Fruit fly (Drosophila melanogaster) whole organism, pupa: Measurements from ENCODE around the gene CG13127.

ENCODE experiments used
- CG10348 ChIP-seq: fragments of 200-800 bp; sonication (Bioruptor generic); IDR thresholded peaks from 2 replicates; pipeline ENCODE4 v1.3.6; 2022; ENCODE audit warnings: missing biosample characterization, missing genetic modification characterization
- CG32121 ChIP-seq: fragments of 200-800 bp; sonication (Bioruptor generic); IDR thresholded peaks from 2 replicates; pipeline ENCODE4 v1.3.6; 2022; ENCODE audit warnings: missing biosample characterization, missing genetic modification characterization
- CG34367 ChIP-seq: fragments of 200-800 bp; sonication (Bioruptor generic); optimal IDR thresholded peaks from 2 replicates; lab custom pipeline; 2018; ENCODE audit warnings: missing biosample characterization, mild to moderate bottlenecking, missing genetic modification characterization
- CG4496 ChIP-seq: fragments of 200-800 bp; sonication (Bioruptor generic); IDR thresholded peaks from 3 replicates; pipeline ENCODE4 v1.3.6; 2022; ENCODE audit warnings: missing biosample characterization, missing genetic modification characterization
- EcR ChIP-seq: fragments of 200-800 bp; sonication (Bioruptor generic); optimal IDR thresholded peaks from 3 replicates; lab custom pipeline; 2019; ENCODE audit warnings: missing biosample characterization, missing genetic modification characterization, mild to moderate bottlenecking, moderate library complexity, missing genetic modification reagents
- Ets98B ChIP-seq: fragments of 200-800 bp; sonication (Bioruptor generic); IDR thresholded peaks from 2 replicates; pipeline ENCODE4 v1.3.6; 2022; ENCODE audit warnings: missing biosample characterization, missing genetic modification characterization
- rn ChIP-seq: fragments of 200-800 bp; sonication (Bioruptor generic); IDR thresholded peaks from 2 replicates; pipeline ENCODE4 v1.3.6; 2022; ENCODE audit warnings: missing biosample characterization, missing genetic modification characterization

- no peak for TF ChIP-seq EcR
- TF ChIP-seq CG4496 = no peak
- TF ChIP-seq CG34367 (tag; lab: Kevin White, UChicago) = no peak
- no peak for TF ChIP-seq Ets98B (GFP tag; lab: Robert Waterston, UW)
- no peak for TF ChIP-seq rn (GFP tag; lab: Robert Waterston, UW)
- TF ChIP-seq CG10348 (GFP tag; lab: Robert Waterston, UW) = no peak
- TF ChIP-seq CG32121 (GFP tag; lab: Robert Waterston, UW) = no peak
These were observed 38.3 kb downstream of the CG13127 start for dm6 chr2L:10064754-10065153.
